Worm (Caenorhabditis elegans): ENCODE measurements around the gene K07G6.1.

K07G6.1 gene

DNA sequence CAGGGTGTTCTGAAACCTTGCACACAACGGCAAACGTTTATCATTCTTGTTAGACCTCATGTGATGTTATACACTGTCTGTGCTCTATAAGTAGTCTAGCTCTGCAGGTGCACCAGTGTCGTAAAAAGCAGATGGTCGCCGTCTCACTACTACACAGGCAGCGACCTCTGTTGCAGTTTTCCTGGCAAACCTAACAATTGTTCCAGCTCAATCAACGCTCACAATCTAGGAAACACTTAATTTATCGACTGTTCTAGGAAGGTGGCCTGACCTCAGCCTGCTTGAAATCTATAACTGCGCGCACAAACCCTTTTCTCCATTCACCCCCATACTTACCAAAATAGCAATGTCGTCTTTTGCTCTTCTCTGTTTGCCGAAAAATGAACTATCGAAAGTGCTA lies 17.0 kb upstream of the K07G6.1 start, which contains the start of gene fbxb-11:
fbxb-11 (plus strand) TSS at position 301 of the 400 bp plus-strand sequence.
- TF ChIP-seq F23B12.7 (tag; optimal IDR thresholded peaks at IDR 0.05; ENCODE audit: insufficient read depth) (no peak), atf-7 (tag; optimal IDR thresholded peaks at IDR 0.05) (no peak), pbrm-1 (GFP tag; IDR thresholded peaks at IDR 0.05) (no peak), F33H1.4 (GFP tag; IDR thresholded peaks at IDR 0.05) (no peak), zfh-2 (GFP tag; conservative IDR thresholded peaks at IDR 0.05) (no peak), hlh-26 (GFP tag; conservative IDR thresholded peaks at IDR 0.05) (no peak), let-607 (tag; optimal IDR thresholded peaks at IDR 0.05) (no peak)

DNA sequence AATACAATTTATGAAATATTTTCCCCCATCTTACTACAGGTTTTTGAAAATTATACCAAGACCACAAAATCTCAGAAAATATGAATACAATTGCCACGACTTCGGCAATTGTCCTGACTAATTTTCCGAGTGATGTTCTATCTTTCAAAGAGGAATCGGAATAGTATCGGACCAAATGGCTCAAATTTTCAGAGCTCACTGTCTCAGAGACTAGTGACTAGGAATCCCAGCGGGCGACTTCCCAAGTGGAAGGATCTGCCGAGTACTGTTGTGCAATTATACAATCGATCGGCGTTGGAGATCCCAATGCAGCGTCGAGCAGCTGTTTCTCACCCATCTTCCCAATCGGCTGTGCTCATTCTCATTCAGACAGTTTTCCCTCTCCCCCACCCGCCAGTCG lies 15.6 kb upstream of the K07G6.1 start, which contains the start of gene F45C12.17:
F45C12.17 (plus strand) TSS at position 377 of the 400 bp plus-strand sequence.
- no peak for TF ChIP-seq K11D2.4 (GFP tag; IDR thresholded peaks at IDR 0.05)
- TF ChIP-seq him-1 (tag; optimal IDR thresholded peaks at IDR 0.05): no peak
- no peak for TF ChIP-seq F22D6.2 (tag; optimal IDR thresholded peaks at IDR 0.05)
- TF ChIP-seq dpff-1 (tag; optimal IDR thresholded peaks at IDR 0.05): no peak
- TF ChIP-seq B0336.3 (GFP tag; IDR thresholded peaks at IDR 0.05): no peak
- no peak for TF ChIP-seq akir-1 (GFP tag; optimal IDR thresholded peaks at IDR 0.05)
- no peak for TF ChIP-seq unc-62 (GFP tag; optimal IDR thresholded peaks at IDR 0.05)
- TF ChIP-seq ama-1 (optimal IDR thresholded peaks at IDR 0.05): no peak
- TF ChIP-seq ama-1 (GFP tag; optimal IDR thresholded peaks at IDR 0.05): no peak
- no peak for TF ChIP-seq ceh-100 (GFP tag; IDR thresholded peaks at IDR 0.05)
- TF ChIP-seq ZK185.1 (tag; optimal IDR thresholded peaks at IDR 0.05; ENCODE audit: poor library complexity, severe bottlenecking): no peak
- no peak for TF ChIP-seq pbrm-1 (GFP tag; IDR thresholded peaks at IDR 0.05)
- no peak for TF ChIP-seq lin-54 (GFP tag; optimal IDR thresholded peaks at IDR 0.05)
- TF ChIP-seq zim-3 (tag; optimal IDR thresholded peaks at IDR 0.05): no peak
- no peak for TF ChIP-seq ets-4 (GFP tag; optimal IDR thresholded peaks at IDR 0.05)
- TF ChIP-seq rcor-1 (GFP tag; IDR thresholded peaks at IDR 0.05): no peak
- no peak for TF ChIP-seq F37B4.10 (GFP tag; IDR thresholded peaks at IDR 0.05)
- no peak for TF ChIP-seq hsf-1 (GFP tag; IDR thresholded peaks at IDR 0.05)
- TF ChIP-seq cebp-2 (GFP tag; IDR thresholded peaks at IDR 0.05): no peak
- TF ChIP-seq F39B2.1 (GFP tag; IDR thresholded peaks at IDR 0.05): no peak
- TF ChIP-seq C17E4.6 (GFP tag; IDR thresholded peaks at IDR 0.05): no peak

DNA sequence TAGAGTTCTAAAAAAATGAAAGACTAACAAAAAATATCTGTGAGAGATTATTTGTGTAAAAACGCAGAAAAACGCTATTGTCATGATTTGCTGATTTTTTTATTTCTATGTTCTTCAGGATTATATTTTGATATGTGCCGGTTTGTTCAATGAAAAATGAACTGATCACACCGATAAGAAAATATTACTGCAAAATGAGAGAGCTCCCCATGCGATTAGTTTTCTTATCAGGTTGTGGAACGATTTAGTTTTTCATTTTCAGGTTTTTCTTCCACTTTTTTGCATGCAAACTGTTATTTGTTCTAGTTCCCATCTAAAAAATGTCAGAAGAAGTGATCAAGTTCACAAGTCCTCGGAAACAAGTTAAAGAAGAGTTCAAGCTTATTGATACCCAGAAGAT lies 13.1 kb upstream of the K07G6.1 start, which contains the start of gene btb-9:
btb-9 (plus strand) TSS at position 254 of the 400 bp plus-strand sequence.
- TF ChIP-seq mel-28 (tag; optimal IDR thresholded peaks at IDR 0.05; ENCODE audit: borderline replicate concordance) (no peak), nhr-80 (tag; optimal IDR thresholded peaks at IDR 0.05) (peak; percentile 83), dox-1 (GFP tag; IDR thresholded peaks at IDR 0.05) (peak; percentile 37; the same call in 1 of the 2 replicates), Y67H2A.10 (GFP tag; conservative IDR thresholded peaks at IDR 0.05) (no peak), hmg-1.2 (GFP tag; IDR thresholded peaks at IDR 0.05) (peak; percentile 30; the same call in 1 of the 2 replicates), ceh-91 (GFP tag; IDR thresholded peaks at IDR 0.05) (no peak)

DNA sequence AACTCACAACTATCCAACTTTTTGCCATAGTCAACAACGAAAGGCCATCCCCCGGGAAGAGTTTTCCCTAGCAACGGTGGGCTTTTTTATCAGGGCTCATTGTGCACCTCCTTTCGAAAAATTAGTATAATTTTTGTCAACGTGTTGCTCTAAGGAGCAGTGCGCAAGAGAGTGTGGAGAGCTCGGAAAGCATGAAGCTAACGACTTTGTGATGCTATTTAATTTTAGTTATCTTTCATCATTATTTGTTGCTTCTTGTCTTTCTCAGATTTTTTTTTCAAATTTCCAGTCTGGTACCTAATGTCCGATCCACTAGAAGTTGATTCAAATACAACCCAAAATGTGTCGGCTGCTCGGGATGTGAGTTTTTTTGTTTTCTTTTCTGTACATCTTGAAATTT lies 11.2 kb upstream of the K07G6.1 start, which contains the start of gene ceh-81:
ceh-81 (plus strand) TSS at position 301 of the 400 bp plus-strand sequence.
- no peak for TF ChIP-seq unc-130 (GFP tag; optimal IDR thresholded peaks at IDR 0.05)
- TF ChIP-seq F22D6.2 (tag; optimal IDR thresholded peaks at IDR 0.05): no peak
- TF ChIP-seq F57A8.1 (GFP tag; optimal IDR thresholded peaks at IDR 0.05): no peak
- no peak for TF ChIP-seq die-1 (tag; optimal IDR thresholded peaks at IDR 0.05)
- no peak for TF ChIP-seq bed-1 (GFP tag; IDR thresholded peaks at IDR 0.05)
- no peak for TF ChIP-seq fkh-3 (tag; optimal IDR thresholded peaks at IDR 0.05)
- no peak for TF ChIP-seq F37B4.10 (GFP tag; IDR thresholded peaks at IDR 0.05)
- no peak for TF ChIP-seq snpc-1.3 (tag; optimal IDR thresholded peaks at IDR 0.05; ENCODE audit: insufficient read depth)
- no peak for TF ChIP-seq unc-62 (GFP tag; optimal IDR thresholded peaks at IDR 0.05)
- no peak for TF ChIP-seq atf-7 (tag; optimal IDR thresholded peaks at IDR 0.05)
- no peak for TF ChIP-seq B0019.2 (GFP tag; conservative IDR thresholded peaks at IDR 0.05)
- TF ChIP-seq sea-2 (GFP tag; IDR thresholded peaks at IDR 0.05): no peak
- no peak for TF ChIP-seq madf-10 (tag; optimal IDR thresholded peaks at IDR 0.05)
- TF ChIP-seq aptf-2 (GFP tag; conservative IDR thresholded peaks at IDR 0.05): no peak
- TF ChIP-seq ZK185.1 (tag; optimal IDR thresholded peaks at IDR 0.05; ENCODE audit: poor library complexity, severe bottlenecking): no peak
